Fruit fly (Drosophila melanogaster): Measurements from ENCODE around the gene Uggt.

- TF ChIP-seq cnc (optimal IDR thresholded peaks at IDR 0.05) (no peak), pad (GFP tag; optimal IDR thresholded peaks at IDR 0.05) (no peak), CG33017 (tag; optimal IDR thresholded peaks at IDR 0.05) (no peak), Mnt (GFP tag; optimal IDR thresholded peaks at IDR 0.05) (no peak), CG1620 (GFP tag; optimal IDR thresholded peaks at IDR 0.05) (no peak), kay (GFP tag; ENCODE audit: borderline replicate concordance) (no peak), tj (GFP tag; optimal IDR thresholded peaks at IDR 0.05) (no peak), bab1 (GFP tag; optimal IDR thresholded peaks at IDR 0.05) (no peak), CG7045 (GFP tag; optimal IDR thresholded peaks at IDR 0.05) (no peak), cic (GFP tag; optimal IDR thresholded peaks at IDR 0.05) (no peak), Crg-1 (GFP tag; optimal IDR thresholded peaks at IDR 0.05) (no peak), CG5204 (GFP tag; optimal IDR thresholded peaks at IDR 0.05) (no peak), Hr96 (GFP tag; optimal IDR thresholded peaks at IDR 0.05) (no peak)
These were observed 19.1 kb upstream of the Uggt start for dm6 chr3L:18853439-18853838.
